Fruit fly (Drosophila melanogaster) whole organism, embryonic: Measurements from ENCODE around the gene Psf2.

Source experiments
- CG10321 ChIP-seq: fragments of 200-800 bp; sonication (Bioruptor generic); IDR thresholded peaks from 2 replicates; pipeline ENCODE4 v1.3.6; 2022; ENCODE audit warnings: missing biosample characterization, missing genetic modification characterization
- CG10366 ChIP-seq: fragments of 200-800 bp; sonication (Bioruptor generic); IDR thresholded peaks from 2 replicates; pipeline ENCODE4 v1.3.6; 2022; ENCODE audit warnings: missing biosample characterization, missing genetic modification characterization
- CG17912 ChIP-seq: fragments of 200-800 bp; sonication (Bioruptor generic); optimal IDR thresholded peaks from 2 replicates; lab custom pipeline; 2018; ENCODE audit warnings: missing biosample characterization, mild to moderate bottlenecking, missing genetic modification characterization
- CG1832 ChIP-seq: fragments of 200-800 bp; sonication (Bioruptor generic); optimal IDR thresholded peaks from 2 replicates; lab custom pipeline; 2017; ENCODE audit warnings: missing biosample characterization, mild to moderate bottlenecking, missing genetic modification characterization, inconsistent platforms
- CG2875 ChIP-seq: fragments of 200-800 bp; sonication (Bioruptor generic); optimal IDR thresholded peaks from 2 replicates; lab custom pipeline; 2017; ENCODE audit warnings: missing biosample characterization, mild to moderate bottlenecking, missing genetic modification characterization, missing genetic modification reagents
- CG32767 ChIP-seq: fragments of 200-800 bp; sonication (Bioruptor generic); IDR thresholded peaks from 2 replicates; pipeline ENCODE4 v1.3.6; 2022; ENCODE audit warnings: missing biosample characterization, missing genetic modification characterization
- CG34224 ChIP-seq: fragments of 200-800 bp; sonication (Bioruptor generic); IDR thresholded peaks from 3 replicates; pipeline ENCODE4 v1.3.6; 2022; ENCODE audit warnings: missing biosample characterization, missing genetic modification characterization; ENCODE audit not compliant: partially characterized antibody
- CG8478 ChIP-seq: fragments of >200 bp; optimal IDR thresholded peaks from 2 replicates; lab custom pipeline; 2018
- CG9727 ChIP-seq: fragments of 200-800 bp; sonication (Bioruptor generic); optimal IDR thresholded peaks from 3 replicates; lab custom pipeline; 2017; ENCODE audit warnings: missing biosample characterization, mild to moderate bottlenecking, missing genetic modification characterization
- D ChIP-seq, 2 experiments: fragments of 200-800 bp in 1 of 2; fragments of >200 bp in 1 of 2; sonication (Bioruptor generic) in 1 of 2; optimal IDR thresholded peaks; 2 replicates in 1 of 2; 3 replicates in 1 of 2; lab custom pipeline; 2017; ENCODE audit warnings: mild to moderate bottlenecking in 1 of 2, missing biosample characterization in 1 of 2, missing genetic modification characterization in 1 of 2, missing genetic modification reagents in 1 of 2
- ERR ChIP-seq: fragments of 200-800 bp; sonication (Bioruptor generic); optimal IDR thresholded peaks from 2 replicates; lab custom pipeline; 2016; ENCODE audit warnings: missing biosample characterization, missing genetic modification characterization
- H2.0 ChIP-seq: fragments of 200-800 bp; sonication (Bioruptor generic); IDR thresholded peaks from 2 replicates; pipeline ENCODE4 v1.3.6; 2022; ENCODE audit warnings: missing biosample characterization, missing genetic modification characterization
- HmgZ ChIP-seq: fragments of 200-800 bp; sonication (Bioruptor generic); optimal IDR thresholded peaks from 2 replicates; lab custom pipeline; 2018; ENCODE audit warnings: missing biosample characterization, mild to moderate bottlenecking, missing genetic modification characterization
- Hsf ChIP-seq: fragments of 200-800 bp; sonication (Bioruptor generic); optimal IDR thresholded peaks from 3 replicates; lab custom pipeline; 2016; ENCODE audit warnings: missing biosample characterization, missing genetic modification characterization
- Lpt ChIP-seq: fragments of >200 bp; optimal IDR thresholded peaks from 2 replicates; lab custom pipeline; 2018; ENCODE audit warnings: missing biosample characterization, missing genetic modification characterization
- NC2β ChIP-seq: fragments of 200-800 bp; sonication (Bioruptor generic); optimal IDR thresholded peaks from 2 replicates; lab custom pipeline; 2016; ENCODE audit warnings: missing biosample characterization, missing genetic modification characterization
- Rfx ChIP-seq: fragments of 200-800 bp; sonication (Bioruptor generic); IDR thresholded peaks from 2 replicates; pipeline ENCODE4 v1.3.6; 2022; ENCODE audit warnings: missing biosample characterization, missing genetic modification characterization
- Scr ChIP-seq: fragments of 200-800 bp; sonication (Bioruptor generic); IDR thresholded peaks from 2 replicates; pipeline ENCODE4 v1.3.6; 2022; ENCODE audit warnings: missing biosample characterization, missing genetic modification characterization; ENCODE audit not compliant: partially characterized antibody
- Sox102F ChIP-seq: fragments of 200-800 bp; sonication (Bioruptor generic); optimal IDR thresholded peaks from 2 replicates; lab custom pipeline; 2018; ENCODE audit warnings: missing biosample characterization, mild to moderate bottlenecking, missing genetic modification characterization, moderate library complexity
- ap ChIP-seq: fragments of 200-800 bp; sonication (Bioruptor generic); IDR thresholded peaks from 2 replicates; pipeline ENCODE4 v1.3.6; 2022; ENCODE audit warnings: missing biosample characterization, missing genetic modification characterization
- bbx ChIP-seq: fragments of 200-800 bp; sonication (Bioruptor generic); IDR thresholded peaks from 2 replicates; pipeline ENCODE4 v1.3.6; 2022; ENCODE audit warnings: missing biosample characterization, missing genetic modification characterization; ENCODE audit not compliant: partially characterized antibody
- br ChIP-seq: fragments of >200 bp; optimal IDR thresholded peaks from 2 replicates; lab custom pipeline; 2017
- cg ChIP-seq: fragments of 200-800 bp; sonication (Bioruptor generic); optimal IDR thresholded peaks from 3 replicates; lab custom pipeline; 2019; ENCODE audit warnings: missing biosample characterization, mild to moderate bottlenecking, missing genetic modification characterization, moderate library complexity
- chif ChIP-seq, 2 experiments: fragments of 200-800 bp; sonication (Bioruptor generic); optimal IDR thresholded peaks; 3 replicates each; lab custom pipeline; 2016; ENCODE audit warnings: missing biosample characterization in 2 of 2, missing genetic modification characterization in 2 of 2
- da ChIP-seq: fragments of 200-800 bp; sonication (Bioruptor generic); optimal IDR thresholded peaks from 2 replicates; lab custom pipeline; 2016; ENCODE audit warnings: missing biosample characterization, missing genetic modification characterization
- disco-r ChIP-seq: fragments of 200-800 bp; sonication (Bioruptor generic); optimal IDR thresholded peaks from 2 replicates; lab custom pipeline; 2016; ENCODE audit warnings: missing biosample characterization, missing genetic modification characterization
- ewg ChIP-seq: fragments of 200-800 bp; sonication (Bioruptor generic); optimal IDR thresholded peaks from 3 replicates; lab custom pipeline; 2017; ENCODE audit warnings: mild to moderate bottlenecking, missing biosample characterization, missing genetic modification reagents, missing genetic modification characterization
- fu2 ChIP-seq: fragments of 200-800 bp; sonication (Bioruptor generic); optimal IDR thresholded peaks from 2 replicates; lab custom pipeline; 2016; ENCODE audit warnings: missing biosample characterization, missing genetic modification characterization
- hbn ChIP-seq: fragments of 200-800 bp; sonication (Bioruptor generic); IDR thresholded peaks from 2 replicates; pipeline ENCODE4 v1.3.6; 2022; ENCODE audit warnings: missing biosample characterization, missing genetic modification characterization; ENCODE audit not compliant: partially characterized antibody
- ind ChIP-seq: fragments of 200-800 bp; sonication (Bioruptor generic); optimal IDR thresholded peaks from 3 replicates; lab custom pipeline; 2016; ENCODE audit warnings: missing biosample characterization, missing genetic modification characterization
- insv ChIP-seq, 2 experiments: fragments of 200-800 bp; sonication (Bioruptor generic); optimal IDR thresholded peaks; 3 replicates each; lab custom pipeline; 2016 to 2018; ENCODE audit warnings: missing biosample characterization in 2 of 2, missing genetic modification characterization in 2 of 2
- lbe ChIP-seq: fragments of 200-800 bp; sonication (Bioruptor generic); optimal IDR thresholded peaks from 2 replicates; lab custom pipeline; 2016; ENCODE audit warnings: missing biosample characterization, mild to moderate bottlenecking, missing genetic modification characterization
- mirr ChIP-seq: fragments of 200-800 bp; sonication (Bioruptor generic); optimal IDR thresholded peaks from 3 replicates; lab custom pipeline; 2018; ENCODE audit warnings: missing biosample characterization, mild to moderate bottlenecking, missing genetic modification characterization
- otp ChIP-seq: fragments of 200-800 bp; sonication (Bioruptor generic); IDR thresholded peaks from 3 replicates; pipeline ENCODE4, ENCODE4 v1.3.6; 2022; ENCODE audit warnings: missing biosample characterization, missing genetic modification characterization
- row ChIP-seq: fragments of 200-800 bp; sonication (Bioruptor generic); IDR thresholded peaks from 3 replicates; pipeline ENCODE4 v1.3.6; 2022; ENCODE audit warnings: missing biosample characterization, missing genetic modification characterization
- sens-2 ChIP-seq: fragments of 200-800 bp; sonication (Bioruptor generic); IDR thresholded peaks from 2 replicates; pipeline ENCODE4 v1.3.6; 2022; ENCODE audit warnings: missing biosample characterization, missing genetic modification characterization
- zen2 ChIP-seq: fragments of 200-800 bp; sonication (Bioruptor generic); IDR thresholded peaks from 3 replicates; pipeline ENCODE4 v1.3.6; 2022; ENCODE audit warnings: missing biosample characterization, missing genetic modification characterization; ENCODE audit not compliant: partially characterized antibody
- zf30C ChIP-seq: fragments of 200-800 bp; sonication (Bioruptor generic); optimal IDR thresholded peaks from 3 replicates; lab custom pipeline; 2018; ENCODE audit warnings: missing biosample characterization, mild to moderate bottlenecking, missing genetic modification characterization

The Psf2 gene

dm6 chr2L:4339780-4340694, 47.1 kb downstream of the Psf2 start (continued):
- TF ChIP-seq Scr (GFP tag; lab: Robert Waterston, UW) (0 out of 2 replicates have a peak, but pooled peaks have one; percentile 17), zf30C (GFP tag; lab: Kevin White, UChicago) (no peak), H2.0 (GFP tag; lab: Robert Waterston, UW) (no peak), lbe (GFP tag; lab: Kevin White, UChicago) (no peak), CG1832 (GFP tag; lab: Kevin White, UChicago) (no peak), ERR (GFP tag; lab: Kevin White, UChicago) (no peak), mirr (GFP tag; lab: Kevin White, UChicago) (peak; percentile 85), CG34224 (GFP tag; lab: Robert Waterston, UW) (no peak), cg (GFP tag; lab: Kevin White, UChicago) (peak; percentile 22), Sox102F (GFP tag; lab: Kevin White, UChicago) (no peak), ap (no peak), da (GFP tag; lab: Kevin White, UChicago) (no peak), chif (GFP tag; optimal IDR thresholded peaks at IDR 0.05; lab: Kevin White, UChicago) (no peak), fu2 (GFP tag; lab: Kevin White, UChicago) (no peak), HmgZ (peak; percentile 10), CG10366 (no peak), Lpt (GFP tag; lab: Kevin White, UChicago) (no peak), CG17912 (GFP tag; lab: Kevin White, UChicago) (no peak), row (GFP tag; lab: Robert Waterston, UW) (no peak), sens-2 (GFP tag; lab: Robert Waterston, UW) (peak; percentile 39; the same call in 1 of the 2 replicates), otp (GFP tag; lab: Robert Waterston, UW) (0 out of 3 replicates have a peak, but pooled peaks have one; percentile 15), CG2875 (GFP tag; lab: Kevin White, UChicago) (no peak), CG8478 (lab: Kevin White, UChicago) (no peak), hbn (GFP tag; lab: Robert Waterston, UW) (no peak), CG32767 (GFP tag; lab: Robert Waterston, UW) (no peak), CG9727 (GFP tag; lab: Kevin White, UChicago) (no peak), br (lab: Kevin White, UChicago) (no peak), ewg (GFP tag; lab: Kevin White, UChicago) (peak; percentile 12), CG10321 (no peak), ind (GFP tag; lab: Kevin White, UChicago) (no peak), NC2β (GFP tag; lab: Kevin White, UChicago) (no peak), zen2 (GFP tag; lab: Robert Waterston, UW) (no peak), Rfx (GFP tag; lab: Robert Waterston, UW) (0 out of 2 replicates have a peak, but pooled peaks have one; percentile 5), D (optimal IDR thresholded peaks at IDR 0.05; lab: Kevin White, UChicago) (no peak), D (GFP tag; optimal IDR thresholded peaks at IDR 0.05; lab: Kevin White, UChicago) (no peak), bbx (GFP tag; lab: Robert Waterston, UW) (no peak), disco-r (GFP tag; lab: Kevin White, UChicago) (no peak), Hsf (GFP tag; lab: Kevin White, UChicago) (no peak), insv (GFP tag; optimal IDR thresholded peaks at IDR 0.05; lab: Kevin White, UChicago) (no peak)
